Worm (Caenorhabditis elegans): ENCODE measurements around the gene eef-1A.2.

ce11 chrX:7815230-7815629 is 8.2 kb upstream of the eef-1A.2 start:
- TF ChIP-seq ahr-1 (tag; optimal IDR thresholded peaks at IDR 0.05) (no peak), ztf-16 (tag; optimal IDR thresholded peaks at IDR 0.05) (no peak), unc-55 (GFP tag; optimal IDR thresholded peaks at IDR 0.05) (no peak), pha-4 (tag; optimal IDR thresholded peaks at IDR 0.05) (no peak), lin-11 (tag; optimal IDR thresholded peaks at IDR 0.05) (no peak), hlh-8 (tag; optimal IDR thresholded peaks at IDR 0.05) (no peak), ama-1 (optimal IDR thresholded peaks at IDR 0.05) (no peak), fax-1 (tag; optimal IDR thresholded peaks at IDR 0.05) (no peak)

Measured in whole organism, late embryonic.